Worm (Caenorhabditis elegans) whole organism, early embryonic: ENCODE data around the gene C39B10.4.

ENCODE experiments used
- B0310.2 ChIP-seq: sonication (generic microtip); optimal IDR thresholded peaks from 2 replicates; lab custom pipeline; 2016; ENCODE audit warnings: mild to moderate bottlenecking, missing genetic modification characterization, missing compliant biosample characterization
- F13C5.2 ChIP-seq: sonication (generic microtip); optimal IDR thresholded peaks from 2 replicates; lab custom pipeline; 2017; ENCODE audit warnings: mild to moderate bottlenecking, missing genetic modification characterization, inconsistent platforms, missing compliant biosample characterization
- aly-1 ChIP-seq: sonication (generic microtip); optimal IDR thresholded peaks from 2 replicates; lab custom pipeline; 2016; ENCODE audit warnings: missing genetic modification characterization, missing compliant biosample characterization
- ama-1 ChIP-seq: fragments of 150-350 bp; optimal IDR thresholded peaks from 2 replicates; lab custom pipeline; 2014
- ceh-13 ChIP-seq: fragments of 200-800 bp; sonication (Bioruptor generic); optimal IDR thresholded peaks from 2 replicates; lab custom pipeline; 2018; ENCODE audit warnings: mild to moderate bottlenecking, missing genetic modification characterization, missing compliant biosample characterization
- ceh-36 ChIP-seq: sonication (generic microtip); optimal IDR thresholded peaks from 2 replicates; lab custom pipeline; 2016; ENCODE audit warnings: missing genetic modification characterization, inconsistent platforms, missing compliant biosample characterization
- ets-7 ChIP-seq: sonication (generic microtip); optimal IDR thresholded peaks from 2 replicates; lab custom pipeline; 2016; ENCODE audit warnings: missing genotype, missing genetic modification characterization, missing compliant biosample characterization
- flt-1 ChIP-seq: fragments of 200-800 bp; sonication (Bioruptor generic); IDR thresholded peaks from 2 replicates; pipeline ENCODE4 v1.3.6; 2022; ENCODE audit warnings: missing genetic modification characterization, missing compliant biosample characterization
- hmbx-1 ChIP-seq: sonication (generic microtip); optimal IDR thresholded peaks from 2 replicates; lab custom pipeline; 2016; ENCODE audit warnings: mild to moderate bottlenecking, missing genetic modification characterization, missing compliant biosample characterization
- hmg-4 ChIP-seq: fragments of 200-800 bp; sonication (Bioruptor generic); optimal IDR thresholded peaks from 2 replicates; lab custom pipeline; 2018; ENCODE audit warnings: mild to moderate bottlenecking, missing genetic modification characterization, missing compliant biosample characterization
- hnd-1 ChIP-seq: sonication (generic microtip); optimal IDR thresholded peaks from 2 replicates; lab custom pipeline; 2016; ENCODE audit warnings: missing genetic modification characterization, missing compliant biosample characterization
- pes-1 ChIP-seq: fragments of 200-800 bp; sonication (Bioruptor generic); IDR thresholded peaks from 2 replicates; pipeline ENCODE4 v1.3.6; 2022; ENCODE audit warnings: missing genetic modification reagents, missing genetic modification characterization, missing compliant biosample characterization
- scrt-1 ChIP-seq: fragments of 200-800 bp; sonication (Bioruptor generic); IDR thresholded peaks from 2 replicates; pipeline ENCODE4 v1.3.6; 2022; ENCODE audit warnings: missing genetic modification characterization, missing compliant biosample characterization
- sea-1 ChIP-seq: fragments of 200-800 bp; sonication (Bioruptor generic); conservative IDR thresholded peaks from 2 replicates; pipeline ENCODE4 v1.3.6; 2022; ENCODE audit warnings: missing genetic modification characterization, missing compliant biosample characterization
- tbx-11 ChIP-seq: fragments of 200-800 bp; sonication (Bioruptor generic); IDR thresholded peaks from 2 replicates; pipeline ENCODE4 v1.3.6; 2022; ENCODE audit warnings: missing genetic modification characterization, missing compliant biosample characterization
- tbx-37 ChIP-seq: fragments of 200-800 bp; sonication (Bioruptor generic); conservative IDR thresholded peaks from 2 replicates; pipeline ENCODE4 v1.3.6; 2022; ENCODE audit warnings: missing genetic modification reagents, missing genetic modification characterization, missing compliant biosample characterization
- tra-4 ChIP-seq: sonication (generic microtip); optimal IDR thresholded peaks from 2 replicates; lab custom pipeline; 2017; ENCODE audit warnings: missing genetic modification characterization, missing compliant biosample characterization

C39B10.4 gene

ce11 chrX:10480563-10481290 lies 35.9 kb downstream of the C39B10.4 start, which contains the start of gene elt-2:
Gene elt-2 (plus strand): TSS chrX:10481240.
- TF ChIP-seq tbx-37 (GFP tag; lab: Robert Waterston, UW) (no peak), sea-1 (GFP tag; lab: Robert Waterston, UW) (no peak), ceh-13 (GFP tag; lab: Kevin White, UChicago) (no peak), pes-1 (GFP tag; lab: Robert Waterston, UW) (no peak)

DNA sequence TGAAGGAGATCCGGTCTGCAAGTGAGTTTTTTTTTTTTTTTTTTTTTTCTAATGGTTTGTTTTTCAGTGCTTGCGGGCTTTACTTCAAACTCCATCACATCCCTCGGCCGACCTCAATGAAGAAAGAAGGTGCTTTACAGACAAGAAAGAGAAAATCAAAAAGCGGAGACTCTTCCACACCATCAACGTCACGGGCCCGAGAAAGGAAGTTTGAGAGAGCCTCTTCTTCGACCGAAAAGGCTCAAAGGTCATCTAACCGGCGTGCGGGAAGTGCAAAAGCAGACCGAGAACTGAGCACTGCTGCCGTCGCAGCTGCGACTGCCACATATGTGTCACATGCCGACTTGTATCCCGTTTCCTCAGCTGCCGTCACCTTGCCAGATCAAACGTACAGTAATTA lies 37.5 kb downstream of the C39B10.4 start:
- TF ChIP-seq pes-1 (GFP tag; lab: Robert Waterston, UW) (no peak), tra-4 (tag; lab: Kevin White, UChicago) (no peak), ceh-36 (tag; lab: Kevin White, UChicago) (no peak), aly-1 (tag; lab: Kevin White, UChicago) (no peak), scrt-1 (GFP tag; lab: Robert Waterston, UW) (no peak), hmg-4 (GFP tag; lab: Kevin White, UChicago) (no peak), tbx-11 (no peak), hnd-1 (no peak), F13C5.2 (tag; lab: Kevin White, UChicago) (no peak), flt-1 (GFP tag; lab: Robert Waterston, UW) (no peak), B0310.2 (tag; lab: Kevin White, UChicago) (no peak), sea-1 (GFP tag; lab: Robert Waterston, UW) (no peak), ceh-13 (GFP tag; lab: Kevin White, UChicago) (no peak), tbx-37 (GFP tag; lab: Robert Waterston, UW) (no peak), hmbx-1 (no peak), ets-7 (tag; lab: Kevin White, UChicago) (no peak), ama-1 (lab: Kevin White, UChicago) (no peak)

ce11 chrX:10485300-10485755 lies 40.5 kb downstream of the C39B10.4 start, which contains the start of gene C33D3.3:
Gene C33D3.3 (plus strand): TSS chrX:10485350.
- TF ChIP-seq hmbx-1 (no peak), hmg-4 (GFP tag; lab: Kevin White, UChicago) (no peak), tbx-11 (no peak), sea-1 (GFP tag; lab: Robert Waterston, UW) (no peak), hnd-1 (no peak), pes-1 (GFP tag; lab: Robert Waterston, UW) (no peak), ama-1 (lab: Kevin White, UChicago) (no peak), flt-1 (GFP tag; lab: Robert Waterston, UW) (no peak), F13C5.2 (tag; lab: Kevin White, UChicago) (no peak), B0310.2 (tag; lab: Kevin White, UChicago) (no peak), tra-4 (tag; lab: Kevin White, UChicago) (no peak)

DNA sequence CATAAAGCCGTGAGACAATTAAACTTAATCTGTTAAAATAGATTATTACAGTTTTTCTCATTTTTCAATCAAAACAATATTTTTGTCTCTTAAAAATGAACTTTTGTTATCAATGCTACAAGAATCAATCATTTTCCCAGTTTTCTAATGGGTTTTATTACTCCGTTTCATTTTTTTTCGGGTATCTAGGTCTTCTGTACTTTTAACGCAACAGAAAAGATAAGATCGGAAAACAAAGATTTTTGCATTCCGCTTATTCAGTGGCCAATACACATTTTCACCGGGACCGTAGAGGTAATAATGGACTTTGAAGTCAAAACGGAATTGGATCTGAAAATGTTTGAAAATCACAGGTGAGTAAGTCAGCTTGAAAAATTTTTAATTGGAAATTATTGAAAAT lies 44.0 kb downstream of the C39B10.4 start, which contains the start of gene C33D3.4:
Gene C33D3.4, plus strand, starts transcription at position 301 of the 400 bp plus-strand sequence.
- no peak for TF ChIP-seq flt-1 (GFP tag; lab: Robert Waterston, UW)
- no peak for TF ChIP-seq pes-1 (GFP tag; lab: Robert Waterston, UW)
- TF ChIP-seq tbx-11: no peak
- TF ChIP-seq B0310.2 (tag; lab: Kevin White, UChicago): no peak
- no peak for TF ChIP-seq aly-1 (tag; lab: Kevin White, UChicago)
- TF ChIP-seq ets-7 (tag; lab: Kevin White, UChicago): no peak
- TF ChIP-seq tbx-37 (GFP tag; lab: Robert Waterston, UW): no peak
- no peak for TF ChIP-seq ceh-36 (tag; lab: Kevin White, UChicago)
- TF ChIP-seq sea-1 (GFP tag; lab: Robert Waterston, UW): no peak
- no peak for TF ChIP-seq ama-1 (lab: Kevin White, UChicago)
- no peak for TF ChIP-seq F13C5.2 (tag; lab: Kevin White, UChicago)
- no peak for TF ChIP-seq tra-4 (tag; lab: Kevin White, UChicago)
- no peak for TF ChIP-seq scrt-1 (GFP tag; lab: Robert Waterston, UW)
- TF ChIP-seq ceh-13 (GFP tag; lab: Kevin White, UChicago): no peak
- TF ChIP-seq hmbx-1: no peak
- no peak for TF ChIP-seq hmg-4 (GFP tag; lab: Kevin White, UChicago)
- no peak for TF ChIP-seq hnd-1

ce11 chrX:10491044-10491443 lies 46.2 kb downstream of the C39B10.4 start, which contains the start of gene C33D3.5:
Gene C33D3.5 (plus strand): TSS chrX:10491344.
- TF ChIP-seq aly-1 (tag; lab: Kevin White, UChicago) (no peak), sea-1 (GFP tag; lab: Robert Waterston, UW) (no peak), ceh-36 (tag; lab: Kevin White, UChicago) (no peak), F13C5.2 (tag; lab: Kevin White, UChicago) (no peak), hmbx-1 (no peak), scrt-1 (GFP tag; lab: Robert Waterston, UW) (no peak), tbx-37 (GFP tag; lab: Robert Waterston, UW) (no peak), B0310.2 (tag; lab: Kevin White, UChicago) (no peak), flt-1 (GFP tag; lab: Robert Waterston, UW) (no peak), ets-7 (tag; lab: Kevin White, UChicago) (no peak), hnd-1 (no peak), hmg-4 (GFP tag; lab: Kevin White, UChicago) (no peak), ceh-13 (GFP tag; lab: Kevin White, UChicago) (no peak), ama-1 (lab: Kevin White, UChicago) (no peak), tbx-11 (no peak)

DNA sequence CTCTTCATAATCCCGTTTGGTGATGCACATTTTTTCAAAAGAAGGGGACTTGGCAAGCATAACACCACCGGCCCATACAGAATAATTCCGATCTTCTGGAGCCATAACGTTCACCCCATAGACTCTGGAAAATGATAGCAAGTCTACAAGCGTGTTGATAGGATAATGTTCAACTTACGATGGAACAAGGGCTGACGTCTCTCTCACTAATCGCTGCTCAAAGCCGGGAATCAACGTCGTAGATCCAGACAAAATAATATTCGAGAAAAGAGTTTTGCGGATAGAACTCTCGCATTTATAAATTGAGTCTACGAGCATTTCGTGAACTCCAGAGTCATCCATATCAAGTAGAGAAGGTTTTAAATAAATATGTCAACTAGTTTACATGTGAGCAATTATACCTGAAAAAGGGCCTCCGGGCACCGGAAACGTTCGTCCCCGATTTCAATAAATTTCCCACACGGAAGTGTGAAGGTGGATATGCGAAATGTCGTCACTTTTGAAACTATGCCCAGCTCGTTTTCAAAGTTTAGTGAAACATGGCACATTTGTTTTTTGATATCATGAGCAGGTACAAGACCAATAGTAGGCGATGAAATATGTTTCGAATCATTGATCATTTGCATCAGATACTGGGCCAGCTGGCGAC lies 47.2 kb downstream of the C39B10.4 start:
- TF ChIP-seq tbx-37 (GFP tag; lab: Robert Waterston, UW) (no peak), F13C5.2 (tag; lab: Kevin White, UChicago) (no peak), B0310.2 (tag; lab: Kevin White, UChicago) (no peak), aly-1 (tag; lab: Kevin White, UChicago) (no peak), sea-1 (GFP tag; lab: Robert Waterston, UW) (no peak), hmg-4 (GFP tag; lab: Kevin White, UChicago) (no peak), ama-1 (lab: Kevin White, UChicago) (no peak), ceh-13 (GFP tag; lab: Kevin White, UChicago) (no peak), tra-4 (tag; lab: Kevin White, UChicago) (no peak), flt-1 (GFP tag; lab: Robert Waterston, UW) (no peak), pes-1 (GFP tag; lab: Robert Waterston, UW) (no peak), scrt-1 (GFP tag; lab: Robert Waterston, UW) (no peak), tbx-11 (no peak), hmbx-1 (no peak), ceh-36 (tag; lab: Kevin White, UChicago) (no peak)
